Worm (Caenorhabditis elegans) whole organism, early embryonic: ENCODE results near the gene ergi-3.
A peak's percentile ranks its signal among the peaks of the same experiment; 100 is the strongest.

ENCODE experiments used
- B0310.2 ChIP-seq: sonication (generic microtip); optimal IDR thresholded peaks from 2 replicates; lab custom pipeline; 2016; ENCODE audit warnings: mild to moderate bottlenecking, missing genetic modification characterization, missing compliant biosample characterization
- F13C5.2 ChIP-seq: sonication (generic microtip); optimal IDR thresholded peaks from 2 replicates; lab custom pipeline; 2017; ENCODE audit warnings: mild to moderate bottlenecking, missing genetic modification characterization, inconsistent platforms, missing compliant biosample characterization
- aly-1 ChIP-seq: sonication (generic microtip); optimal IDR thresholded peaks from 2 replicates; lab custom pipeline; 2016; ENCODE audit warnings: missing genetic modification characterization, missing compliant biosample characterization
- ama-1 ChIP-seq: fragments of 150-350 bp; optimal IDR thresholded peaks from 2 replicates; lab custom pipeline; 2014
- ceh-13 ChIP-seq: fragments of 200-800 bp; sonication (Bioruptor generic); optimal IDR thresholded peaks from 2 replicates; lab custom pipeline; 2018; ENCODE audit warnings: mild to moderate bottlenecking, missing genetic modification characterization, missing compliant biosample characterization
- ceh-36 ChIP-seq: sonication (generic microtip); optimal IDR thresholded peaks from 2 replicates; lab custom pipeline; 2016; ENCODE audit warnings: missing genetic modification characterization, inconsistent platforms, missing compliant biosample characterization
- ets-7 ChIP-seq: sonication (generic microtip); optimal IDR thresholded peaks from 2 replicates; lab custom pipeline; 2016; ENCODE audit warnings: missing genotype, missing genetic modification characterization, missing compliant biosample characterization
- flt-1 ChIP-seq: fragments of 200-800 bp; sonication (Bioruptor generic); IDR thresholded peaks from 2 replicates; pipeline ENCODE4 v1.3.6; 2022; ENCODE audit warnings: missing genetic modification characterization, missing compliant biosample characterization
- hmbx-1 ChIP-seq: sonication (generic microtip); optimal IDR thresholded peaks from 2 replicates; lab custom pipeline; 2016; ENCODE audit warnings: mild to moderate bottlenecking, missing genetic modification characterization, missing compliant biosample characterization
- hmg-4 ChIP-seq: fragments of 200-800 bp; sonication (Bioruptor generic); optimal IDR thresholded peaks from 2 replicates; lab custom pipeline; 2018; ENCODE audit warnings: mild to moderate bottlenecking, missing genetic modification characterization, missing compliant biosample characterization
- hnd-1 ChIP-seq: sonication (generic microtip); optimal IDR thresholded peaks from 2 replicates; lab custom pipeline; 2016; ENCODE audit warnings: missing genetic modification characterization, missing compliant biosample characterization
- pes-1 ChIP-seq: fragments of 200-800 bp; sonication (Bioruptor generic); IDR thresholded peaks from 2 replicates; pipeline ENCODE4 v1.3.6; 2022; ENCODE audit warnings: missing genetic modification reagents, missing genetic modification characterization, missing compliant biosample characterization
- scrt-1 ChIP-seq: fragments of 200-800 bp; sonication (Bioruptor generic); IDR thresholded peaks from 2 replicates; pipeline ENCODE4 v1.3.6; 2022; ENCODE audit warnings: missing genetic modification characterization, missing compliant biosample characterization
- sea-1 ChIP-seq: fragments of 200-800 bp; sonication (Bioruptor generic); conservative IDR thresholded peaks from 2 replicates; pipeline ENCODE4 v1.3.6; 2022; ENCODE audit warnings: missing genetic modification characterization, missing compliant biosample characterization
- tbx-11 ChIP-seq: fragments of 200-800 bp; sonication (Bioruptor generic); IDR thresholded peaks from 2 replicates; pipeline ENCODE4 v1.3.6; 2022; ENCODE audit warnings: missing genetic modification characterization, missing compliant biosample characterization
- tbx-37 ChIP-seq: fragments of 200-800 bp; sonication (Bioruptor generic); conservative IDR thresholded peaks from 2 replicates; pipeline ENCODE4 v1.3.6; 2022; ENCODE audit warnings: missing genetic modification reagents, missing genetic modification characterization, missing compliant biosample characterization
- tra-4 ChIP-seq: sonication (generic microtip); optimal IDR thresholded peaks from 2 replicates; lab custom pipeline; 2017; ENCODE audit warnings: missing genetic modification characterization, missing compliant biosample characterization

Gene ergi-3

DNA sequence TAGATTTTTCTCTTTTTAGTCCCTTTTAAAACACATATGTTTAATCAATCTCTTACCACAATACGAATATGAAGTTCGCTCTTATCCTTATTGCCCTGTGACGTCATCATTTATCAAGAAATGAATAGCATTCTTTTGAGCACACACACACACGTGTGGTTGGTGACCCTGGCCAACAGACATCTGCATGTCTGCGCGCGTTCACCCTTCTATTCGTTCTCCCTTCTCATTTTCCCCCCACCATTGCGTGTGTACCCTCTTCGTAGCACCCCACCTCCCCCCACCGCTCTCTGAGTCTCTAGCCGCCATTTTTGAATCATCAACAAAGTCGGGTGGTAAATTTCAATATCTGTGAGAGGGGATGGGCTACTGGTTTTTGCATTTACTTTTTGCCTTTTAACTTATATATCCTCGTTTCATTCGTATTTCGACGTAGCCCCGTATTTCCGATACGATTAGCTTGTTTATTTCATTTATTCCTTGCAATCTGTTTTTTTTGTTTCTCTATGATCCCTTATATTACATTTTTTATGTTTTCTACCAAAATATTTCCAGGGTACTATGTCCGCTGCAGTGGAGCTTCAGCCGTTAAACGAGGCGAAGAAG lies 15.9 kb downstream of the ergi-3 start, which contains the start of gene ent-2:
TSS of gene ent-2 (plus strand) at position 556 of the 606 bp plus-strand sequence.
- TF ChIP-seq hmg-4 (peak; percentile 55), scrt-1 (GFP tag; lab: Robert Waterston, UW) (no peak)

DNA sequence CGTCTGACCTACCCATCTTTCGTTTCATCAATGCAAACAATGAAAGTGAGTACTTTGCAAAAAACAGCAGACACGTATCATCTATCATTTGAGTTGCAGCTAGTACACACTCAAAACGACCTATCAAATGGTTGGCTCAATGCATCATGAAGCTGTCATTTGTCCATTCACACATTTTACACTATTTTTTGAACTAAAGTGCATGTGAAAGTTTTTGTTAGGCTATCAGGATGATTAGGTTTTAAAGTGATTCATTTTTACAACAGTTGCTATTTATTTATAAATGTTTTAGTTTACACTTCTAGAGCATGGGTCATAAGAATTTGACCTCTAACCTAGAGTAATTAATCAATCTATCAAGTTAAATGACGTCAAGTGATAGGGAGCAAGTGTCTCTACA lies 16.6 kb downstream of the ergi-3 start:
- TF ChIP-seq flt-1 (GFP tag; lab: Robert Waterston, UW): no peak
- TF ChIP-seq hmbx-1 (tag; lab: Kevin White, UChicago): no peak
- TF ChIP-seq pes-1 (GFP tag; lab: Robert Waterston, UW): no peak

DNA sequence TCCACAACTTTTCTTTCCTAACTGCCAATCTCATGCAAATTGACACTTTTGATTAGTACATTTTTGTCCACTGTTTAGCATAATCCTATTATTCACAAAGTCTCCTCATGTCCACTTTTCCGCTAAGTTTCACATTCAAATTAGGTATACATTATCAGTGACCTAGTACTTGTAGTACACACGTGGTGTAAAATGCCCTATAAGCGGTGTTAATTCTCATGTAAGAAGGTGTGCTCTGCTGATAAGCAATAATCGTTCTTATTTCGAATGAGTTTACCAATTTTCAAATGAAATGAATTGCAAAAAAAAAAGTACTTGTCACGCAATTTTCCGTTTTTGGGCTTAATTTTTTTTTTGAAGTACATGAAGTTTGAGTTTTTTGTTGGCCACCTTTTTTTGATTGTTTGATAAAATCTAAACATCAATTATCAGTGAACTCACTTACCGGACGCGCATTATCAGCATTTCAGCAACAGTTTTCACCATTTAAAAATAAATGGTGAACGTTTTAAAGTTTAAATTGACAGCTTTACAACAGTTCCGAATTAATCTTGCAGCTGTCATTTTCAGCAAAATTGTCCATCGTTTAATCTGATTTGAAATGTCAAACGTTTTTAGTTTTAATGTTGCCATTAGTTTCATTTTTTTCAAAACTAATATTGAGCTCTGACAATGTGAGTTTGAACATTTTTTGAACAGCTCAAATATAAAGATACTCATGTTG lies 17.7 kb downstream of the ergi-3 start:
- TF ChIP-seq flt-1 (GFP tag; lab: Robert Waterston, UW) (no peak), ama-1 (lab: Kevin White, UChicago) (no peak), F13C5.2 (no peak), aly-1 (tag; lab: Kevin White, UChicago) (no peak), ceh-36 (tag; lab: Kevin White, UChicago) (no peak), sea-1 (GFP tag; lab: Robert Waterston, UW) (no peak), scrt-1 (GFP tag; lab: Robert Waterston, UW) (no peak), ets-7 (tag; lab: Kevin White, UChicago) (no peak), tbx-37 (GFP tag; lab: Robert Waterston, UW) (no peak), hmbx-1 (tag; lab: Kevin White, UChicago) (no peak), pes-1 (GFP tag; lab: Robert Waterston, UW) (no peak), B0310.2 (tag; lab: Kevin White, UChicago) (no peak), hnd-1 (no peak), tbx-11 (GFP tag; lab: Robert Waterston, UW) (no peak), ceh-13 (GFP tag; lab: Kevin White, UChicago) (no peak), tra-4 (tag; lab: Kevin White, UChicago) (no peak)

DNA sequence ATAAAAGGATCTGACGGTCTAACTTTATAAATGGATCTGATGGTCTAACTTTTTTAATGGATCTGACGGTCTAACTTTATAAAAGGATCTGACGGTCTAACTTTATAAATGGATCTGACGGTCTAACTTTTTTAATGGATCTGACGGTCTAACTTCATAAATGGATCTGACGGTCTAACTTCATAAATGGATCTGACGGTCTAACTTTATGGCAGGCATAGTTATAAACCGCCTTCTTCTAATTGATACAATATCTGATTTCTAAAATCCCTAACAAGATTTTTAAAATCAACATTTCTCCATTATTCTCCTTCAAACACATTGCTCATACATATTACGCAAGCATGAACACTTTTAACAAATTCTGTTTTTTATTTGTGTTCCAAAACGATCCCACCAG lies 19.5 kb downstream of the ergi-3 start, which contains the start of gene K09A9.8:
TSS of gene K09A9.8 (minus strand) at position 101 of the 400 bp plus-strand sequence.
- no peak for TF ChIP-seq hmbx-1 (tag; lab: Kevin White, UChicago)
- no peak for TF ChIP-seq aly-1 (tag; lab: Kevin White, UChicago)
- no peak for TF ChIP-seq ceh-13 (GFP tag; lab: Kevin White, UChicago)
- no peak for TF ChIP-seq scrt-1 (GFP tag; lab: Robert Waterston, UW)
- TF ChIP-seq hnd-1: no peak
- TF ChIP-seq ceh-36 (tag; lab: Kevin White, UChicago): no peak
- TF ChIP-seq ets-7 (tag; lab: Kevin White, UChicago): no peak

DNA sequence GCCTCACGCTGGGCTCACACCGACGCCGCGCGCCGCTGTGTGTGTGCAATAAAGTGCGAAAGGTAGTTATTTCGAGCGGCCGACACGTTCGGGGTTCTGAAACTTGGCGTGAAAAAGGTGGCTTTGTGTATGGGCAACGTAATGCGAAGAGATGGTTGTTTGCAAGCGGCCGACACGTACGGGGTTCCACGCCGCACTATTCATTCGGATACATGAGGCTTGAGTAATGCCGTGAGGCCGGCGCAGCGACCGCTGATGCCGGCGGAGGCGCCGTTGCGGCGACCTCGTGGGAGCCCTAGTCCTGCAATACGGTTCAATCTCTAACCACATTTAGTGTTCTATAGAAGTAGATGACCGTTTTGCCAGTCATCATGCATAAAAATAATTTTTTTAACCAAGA lies 22.5 kb downstream of the ergi-3 start:
- TF ChIP-seq ama-1 (lab: Kevin White, UChicago) (no peak), hmg-4 (no peak), sea-1 (GFP tag; lab: Robert Waterston, UW) (no peak), tra-4 (tag; lab: Kevin White, UChicago) (no peak), pes-1 (GFP tag; lab: Robert Waterston, UW) (no peak), B0310.2 (tag; lab: Kevin White, UChicago) (no peak), ceh-13 (GFP tag; lab: Kevin White, UChicago) (no peak), hnd-1 (no peak), ceh-36 (tag; lab: Kevin White, UChicago) (no peak), tbx-37 (GFP tag; lab: Robert Waterston, UW) (no peak), flt-1 (GFP tag; lab: Robert Waterston, UW) (no peak), ets-7 (tag; lab: Kevin White, UChicago) (no peak), hmbx-1 (tag; lab: Kevin White, UChicago) (no peak), aly-1 (tag; lab: Kevin White, UChicago) (no peak), tbx-11 (GFP tag; lab: Robert Waterston, UW) (no peak), F13C5.2 (no peak), scrt-1 (GFP tag; lab: Robert Waterston, UW) (no peak)

DNA sequence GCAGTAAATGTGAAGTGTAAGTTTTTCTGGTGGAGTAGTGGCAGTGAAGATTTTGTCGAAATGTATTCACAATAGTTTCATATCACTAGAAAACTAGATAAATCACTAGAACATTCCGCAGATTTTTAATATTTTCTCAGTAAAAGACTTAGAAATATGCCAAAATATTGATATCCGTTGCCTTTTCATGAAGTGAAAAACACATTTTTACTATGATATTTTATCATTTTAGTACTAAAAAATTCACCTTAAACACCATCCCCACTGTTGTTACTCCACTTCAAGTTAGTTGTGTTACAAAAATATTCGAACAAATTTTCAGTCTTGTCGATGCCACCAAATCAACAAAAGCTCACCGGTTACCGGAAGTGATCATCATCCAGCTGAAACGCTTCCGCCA lies 23.2 kb downstream of the ergi-3 start:
- TF ChIP-seq sea-1 (GFP tag; lab: Robert Waterston, UW): no peak

DNA sequence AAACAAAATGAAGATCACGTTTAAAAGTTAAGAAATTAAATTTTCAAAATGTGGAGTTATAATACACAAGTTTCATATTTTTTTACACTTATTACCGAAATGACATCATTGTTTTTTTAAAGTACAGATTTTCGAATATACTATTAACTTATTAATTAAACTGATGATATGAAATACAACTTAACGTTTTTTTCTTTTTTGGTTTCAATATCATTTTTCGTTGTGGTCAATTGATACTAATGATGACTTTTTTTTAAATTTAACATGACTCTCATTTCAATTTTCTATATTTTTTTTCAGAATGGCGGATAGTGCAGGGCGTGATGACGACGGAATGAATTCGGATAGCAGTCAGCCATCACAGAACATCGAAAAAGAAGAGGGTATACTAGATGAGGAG lies 25.5 kb downstream of the ergi-3 start, which contains the start of gene usp-33:
TSS of gene usp-33 (plus strand) at position 301 of the 400 bp plus-strand sequence.
- TF ChIP-seq tra-4 (tag; lab: Kevin White, UChicago) (no peak), ets-7 (tag; lab: Kevin White, UChicago) (no peak), ama-1 (lab: Kevin White, UChicago) (no peak), ceh-13 (GFP tag; lab: Kevin White, UChicago) (no peak), B0310.2 (tag; lab: Kevin White, UChicago) (no peak), hmg-4 (no peak), sea-1 (GFP tag; lab: Robert Waterston, UW) (no peak), ceh-36 (tag; lab: Kevin White, UChicago) (no peak)
